Fruit fly (Drosophila melanogaster): ENCODE results near the gene CG42544.

- no peak for TF ChIP-seq CG10274 (GFP tag; optimal IDR thresholded peaks at IDR 0.05)
- no peak for TF ChIP-seq CG10209 (GFP tag; optimal IDR thresholded peaks at IDR 0.05)
- TF ChIP-seq CG3995 (GFP tag; optimal IDR thresholded peaks at IDR 0.05): no peak
- no peak for TF ChIP-seq CG1792 (GFP tag; optimal IDR thresholded peaks at IDR 0.05)
- no peak for TF ChIP-seq CTCF (GFP tag; optimal IDR thresholded peaks at IDR 0.05)
- no peak for TF ChIP-seq CG3726 (GFP tag; IDR thresholded peaks at IDR 0.05)
- TF ChIP-seq Elba2 (GFP tag; optimal IDR thresholded peaks at IDR 0.05): no peak
- no peak for TF ChIP-seq Fer3 (tag; optimal IDR thresholded peaks at IDR 0.05)
- no peak for TF ChIP-seq CG4404 (GFP tag; IDR thresholded peaks at IDR 0.05)
- no peak for TF ChIP-seq dati (GFP tag; IDR thresholded peaks at IDR 0.05)
- no peak for TF ChIP-seq Dek (tag; optimal IDR thresholded peaks at IDR 0.05)
- no peak for TF ChIP-seq dm (GFP tag; optimal IDR thresholded peaks at IDR 0.05)
These were observed 27.6 kb upstream of the CG42544 start for dm6 chr3R:7276782-7277181.
